Fruit fly (Drosophila melanogaster): Measurements from ENCODE around the gene Pde11.

Pde11 gene

dm6 chr2L:18554205-18554604, 35.9 kb downstream of the Pde11 start:
- TF ChIP-seq dsf (GFP tag; optimal IDR thresholded peaks at IDR 0.05; ENCODE audit: borderline replicate concordance) (no peak), sv (GFP tag; optimal IDR thresholded peaks at IDR 0.05) (no peak), psq (GFP tag; optimal IDR thresholded peaks at IDR 0.05) (no peak), Myc (optimal IDR thresholded peaks at IDR 0.05) (no peak), lola (GFP tag; optimal IDR thresholded peaks at IDR 0.05) (no peak)

dm6 chr2L:18549470-18549869, 40.7 kb downstream of the Pde11 start:
- TF ChIP-seq foxo (GFP tag; optimal IDR thresholded peaks at IDR 0.05) (no peak), h (GFP tag; optimal IDR thresholded peaks at IDR 0.05) (no peak), Rel (GFP tag; optimal IDR thresholded peaks at IDR 0.05) (no peak), Rel (tag; optimal IDR thresholded peaks at IDR 0.05) (peak; percentile 60), sage (GFP tag; optimal IDR thresholded peaks at IDR 0.05) (no peak), dl (GFP tag; optimal IDR thresholded peaks at IDR 0.05; ENCODE audit: insufficient read depth in 1 of 2, partially characterized antibody in 2 of 2) (peak in 1 of 2 experiments; percentile 16), Sp1 (GFP tag; optimal IDR thresholded peaks at IDR 0.05) (peak; percentile 6), CG9705 (GFP tag; optimal IDR thresholded peaks at IDR 0.05) (no peak)

- peak; percentile 62 for TF ChIP-seq h (GFP tag; optimal IDR thresholded peaks at IDR 0.05)
- no peak for TF ChIP-seq Hnf4 (GFP tag; optimal IDR thresholded peaks at IDR 0.05)
- TF ChIP-seq OdsH (GFP tag; optimal IDR thresholded peaks at IDR 0.05): no peak
- TF ChIP-seq Vsx2 (GFP tag; optimal IDR thresholded peaks at IDR 0.05; ENCODE audit: partially characterized antibody): no peak
- TF ChIP-seq tai (GFP tag; optimal IDR thresholded peaks at IDR 0.05): no peak
- no peak for TF ChIP-seq jim (GFP tag; optimal IDR thresholded peaks at IDR 0.05)
- no peak for TF ChIP-seq CG32264 (GFP tag; optimal IDR thresholded peaks at IDR 0.05)
- TF ChIP-seq dmrt93B (GFP tag; optimal IDR thresholded peaks at IDR 0.05): no peak
- TF ChIP-seq Dfd (GFP tag; optimal IDR thresholded peaks at IDR 0.05): no peak
- no peak for TF ChIP-seq dsf (GFP tag; optimal IDR thresholded peaks at IDR 0.05; ENCODE audit: borderline replicate concordance)
- TF ChIP-seq fru (GFP tag; optimal IDR thresholded peaks at IDR 0.05): no peak
- TF ChIP-seq brk (GFP tag; optimal IDR thresholded peaks at IDR 0.05): no peak
- no peak for TF ChIP-seq CG9705 (GFP tag; optimal IDR thresholded peaks at IDR 0.05)
- no peak for TF ChIP-seq usp (GFP tag; optimal IDR thresholded peaks at IDR 0.05)
- TF ChIP-seq foxo (GFP tag; optimal IDR thresholded peaks at IDR 0.05): peak in 1 of 2 experiments; percentile 36
- no peak for TF ChIP-seq lola (GFP tag; optimal IDR thresholded peaks at IDR 0.05)
- no peak for TF ChIP-seq CrebA (GFP tag; optimal IDR thresholded peaks at IDR 0.05; ENCODE audit: borderline replicate concordance)
- no peak for TF ChIP-seq Mio (GFP tag; optimal IDR thresholded peaks at IDR 0.05)
These were observed 41.4 kb downstream of the Pde11 start for dm6 chr2L:18548753-18549152.

- no peak for TF ChIP-seq jim (GFP tag; optimal IDR thresholded peaks at IDR 0.05)
- TF ChIP-seq Mio (GFP tag; optimal IDR thresholded peaks at IDR 0.05): no peak
- no peak for TF ChIP-seq Myc (optimal IDR thresholded peaks at IDR 0.05)
- peak; percentile 94 for TF ChIP-seq Dfd (GFP tag; optimal IDR thresholded peaks at IDR 0.05)
- no peak for TF ChIP-seq woc (GFP tag; optimal IDR thresholded peaks at IDR 0.05)
- TF ChIP-seq CG32264 (GFP tag; optimal IDR thresholded peaks at IDR 0.05): no peak
These were observed 43.7 kb downstream of the Pde11 start for dm6 chr2L:18546426-18546825.

dm6 chr2L:18526005-18526404, 64.1 kb downstream of the Pde11 start:
- TF ChIP-seq psq (GFP tag; optimal IDR thresholded peaks at IDR 0.05): no peak
- no peak for TF ChIP-seq jim (GFP tag; optimal IDR thresholded peaks at IDR 0.05)
- TF ChIP-seq pan (optimal IDR thresholded peaks at IDR 0.05): no peak
- no peak for TF ChIP-seq h (GFP tag; optimal IDR thresholded peaks at IDR 0.05)
- TF ChIP-seq CrebA (GFP tag; optimal IDR thresholded peaks at IDR 0.05; ENCODE audit: borderline replicate concordance): no peak
- TF ChIP-seq Hr78 (GFP tag; optimal IDR thresholded peaks at IDR 0.05): no peak
- TF ChIP-seq brk (GFP tag; optimal IDR thresholded peaks at IDR 0.05): no peak
- no peak for TF ChIP-seq rgr (GFP tag; optimal IDR thresholded peaks at IDR 0.05)
- no peak for TF ChIP-seq tai (GFP tag; optimal IDR thresholded peaks at IDR 0.05)
- no peak for TF ChIP-seq GATAd (GFP tag; optimal IDR thresholded peaks at IDR 0.05)
- no peak for TF ChIP-seq CG32264 (GFP tag; optimal IDR thresholded peaks at IDR 0.05)
- TF ChIP-seq dmrt93B (GFP tag; optimal IDR thresholded peaks at IDR 0.05): no peak
- TF ChIP-seq Dif (GFP tag; optimal IDR thresholded peaks at IDR 0.05; ENCODE audit: partially characterized antibody): no peak
